Fruit fly (Drosophila melanogaster): Measurements from ENCODE around the gene CG5500.

The CG5500 gene

dm6 chr3R:26906711-26907510, 30.5 kb downstream of the CG5500 start:
- no peak for TF ChIP-seq CG8478 (optimal IDR thresholded peaks at IDR 0.05)
- no peak for TF ChIP-seq CTCF (optimal IDR thresholded peaks at IDR 0.05)

DNA sequence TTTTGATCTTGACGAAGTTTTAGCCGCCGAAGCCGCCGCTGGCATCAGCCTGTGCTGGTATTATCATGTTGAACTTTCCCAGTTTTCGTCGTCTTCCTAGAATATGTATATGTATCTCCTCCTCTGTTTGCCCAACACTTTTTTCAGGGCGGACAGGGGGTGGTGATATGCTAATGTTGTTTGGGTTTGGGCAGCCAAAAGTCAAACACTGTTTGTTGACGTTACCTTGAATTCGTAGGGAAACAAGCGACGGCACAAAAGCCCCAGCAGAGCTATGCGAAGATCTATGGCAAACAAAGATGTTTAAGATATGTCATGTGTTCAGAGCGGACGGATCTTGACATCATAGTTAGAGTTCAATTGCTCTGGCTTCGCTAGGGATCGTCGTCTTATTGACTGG, 32.3 kb downstream of the CG5500 start:
- TF ChIP-seq CTCF (optimal IDR thresholded peaks at IDR 0.05) = no peak
- no peak for TF ChIP-seq CG8478 (optimal IDR thresholded peaks at IDR 0.05)

DNA sequence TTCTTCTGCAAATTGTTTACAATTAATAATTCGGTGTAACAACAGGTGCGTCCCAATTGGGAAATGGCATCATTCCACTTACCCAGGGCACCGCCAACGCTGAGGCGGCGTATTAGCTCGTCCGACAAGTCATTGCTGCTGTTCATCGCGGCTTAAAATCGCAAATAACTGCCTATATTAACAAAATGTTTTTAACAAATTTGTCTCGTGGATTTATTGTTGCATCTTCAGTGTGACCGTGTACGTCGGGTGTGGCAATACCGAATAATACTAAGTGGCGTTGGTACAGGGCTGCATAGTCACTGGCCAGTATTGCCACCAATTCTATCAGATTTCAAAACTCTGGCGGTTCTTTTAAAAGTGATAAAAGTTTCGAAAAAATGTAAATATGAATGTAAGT, 36.2 kb downstream of the CG5500 start, which contains the start of gene Ets97D:
Ets97D (minus strand) TSS at position 272 of the 400 bp plus-strand sequence.
- TF ChIP-seq CG8478 (optimal IDR thresholded peaks at IDR 0.05) = no peak
- TF ChIP-seq CTCF (optimal IDR thresholded peaks at IDR 0.05) = peak in 1 of 2 experiments; percentile 26

DNA sequence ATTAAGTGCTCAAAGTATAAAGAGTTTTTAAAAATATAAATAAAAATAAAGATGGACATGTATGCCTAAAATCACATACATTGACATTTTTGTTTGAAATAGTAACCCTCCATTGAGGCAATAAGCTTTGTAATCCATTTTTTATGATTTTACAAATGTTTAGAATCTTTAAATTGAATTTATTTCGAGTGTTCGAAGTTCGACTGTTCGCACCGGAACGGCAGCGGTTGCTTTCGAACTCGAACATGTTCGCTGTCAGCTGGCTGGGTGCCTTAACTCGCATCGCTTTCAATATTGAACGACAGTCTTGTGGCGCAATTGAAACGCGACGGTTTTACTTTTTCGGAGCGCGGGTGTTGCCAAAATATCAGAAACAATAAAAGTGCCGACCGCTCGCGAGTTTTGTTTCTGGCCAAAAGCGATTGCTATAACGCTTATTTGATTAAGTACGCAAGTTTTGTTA, 39.1 kb downstream of the CG5500 start, which contains the start of gene CG46339:
CG46339 (plus strand) TSS at position 299 of the 463 bp plus-strand sequence.
- TF ChIP-seq CG8478 (optimal IDR thresholded peaks at IDR 0.05) = no peak
- TF ChIP-seq CTCF (optimal IDR thresholded peaks at IDR 0.05) = no peak

- TF ChIP-seq CG8478 (optimal IDR thresholded peaks at IDR 0.05) (no peak), CTCF (optimal IDR thresholded peaks at IDR 0.05) (no peak)
Measured at dm6 chr3R:26918857-26919256, 42.4 kb downstream of the CG5500 start.

DNA sequence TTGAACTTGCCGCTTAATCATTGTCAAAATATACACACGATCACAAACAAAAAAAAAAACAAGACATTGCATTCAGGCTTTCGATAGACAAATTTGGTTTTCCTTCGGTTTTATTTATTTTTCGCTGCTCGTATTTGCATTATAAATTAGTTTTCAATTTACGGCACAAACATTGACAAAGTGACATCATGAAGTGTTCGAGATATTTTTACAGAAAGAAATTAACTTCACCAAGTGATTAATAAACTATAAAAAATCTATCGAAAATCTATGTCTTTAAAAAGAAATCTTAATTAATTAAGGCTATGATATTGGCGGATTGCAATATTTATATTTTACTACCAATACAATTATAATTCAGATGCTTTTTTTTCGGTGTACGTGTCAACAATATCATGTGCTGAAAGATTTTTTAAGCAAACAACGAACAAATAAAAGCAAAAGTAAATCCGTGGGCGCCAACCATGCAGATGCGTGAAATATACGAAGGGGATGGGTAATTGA, 47.5 kb downstream of the CG5500 start:
- TF ChIP-seq CTCF (optimal IDR thresholded peaks at IDR 0.05) (no peak), CG8478 (optimal IDR thresholded peaks at IDR 0.05) (no peak)

- no peak for TF ChIP-seq CG8478 (optimal IDR thresholded peaks at IDR 0.05)
- no peak for TF ChIP-seq CTCF (optimal IDR thresholded peaks at IDR 0.05)
Measured at dm6 chr3R:26926477-26926876, 50.0 kb downstream of the CG5500 start.

dm6 chr3R:26928424-26928823, 52.0 kb downstream of the CG5500 start:
- TF ChIP-seq CG8478 (optimal IDR thresholded peaks at IDR 0.05) (no peak), CTCF (optimal IDR thresholded peaks at IDR 0.05) (no peak)
